Worm (Caenorhabditis elegans) whole organism, L4 larva: ENCODE measurements around the gene spd-3.
A peak's percentile ranks its signal among the peaks of the same experiment; 100 is the strongest.

Source experiments
- Y5F2A.4 ChIP-seq: fragments of 200-800 bp; sonication (Bioruptor generic); optimal IDR thresholded peaks from 2 replicates; lab custom pipeline; 2018; ENCODE audit warnings: mild to moderate bottlenecking, missing genetic modification characterization, missing compliant biosample characterization
- Y75B8A.6 ChIP-seq: fragments of 200-800 bp; sonication (Bioruptor generic); IDR thresholded peaks from 2 replicates; pipeline ENCODE4 v1.3.6; 2022; ENCODE audit warnings: missing genetic modification reagents, missing genetic modification characterization, missing compliant biosample characterization
- ZK337.2 ChIP-seq: fragments of 200-800 bp; sonication (Bioruptor generic); IDR thresholded peaks from 2 replicates; pipeline ENCODE4 v1.3.6; 2022; ENCODE audit warnings: missing genetic modification reagents, missing genetic modification characterization, missing compliant biosample characterization
- aha-1 ChIP-seq: fragments of 150-350 bp; peaks from one replicate; lab custom pipeline; 2014; ENCODE audit warnings: missing biosample characterization, missing genetic modification characterization
- arid-1 ChIP-seq: fragments of 200-800 bp; sonication (Bioruptor generic); conservative IDR thresholded peaks from 2 replicates; pipeline ENCODE4 v1.3.6; 2022; ENCODE audit warnings: missing genetic modification reagents, missing genetic modification characterization, missing compliant biosample characterization
- attf-4 ChIP-seq: sonication (generic microtip); optimal IDR thresholded peaks from 3 replicates; lab custom pipeline; 2017; ENCODE audit warnings: missing biosample characterization, missing genetic modification characterization
- ceh-62 ChIP-seq: sonication (generic microtip); optimal IDR thresholded peaks from 2 replicates; lab custom pipeline; 2017; ENCODE audit warnings: missing biosample characterization, missing genetic modification characterization
- ceh-82 ChIP-seq: sonication (generic microtip); optimal IDR thresholded peaks from 2 replicates; lab custom pipeline; 2017; ENCODE audit warnings: missing biosample characterization, missing genetic modification characterization
- ces-1 ChIP-seq: fragments of 150-350 bp; sonication (generic microtip); optimal IDR thresholded peaks from 4 replicates; lab custom pipeline; 2014; ENCODE audit warnings: missing biosample characterization, missing genetic modification reagents, missing genetic modification characterization
- daf-16 ChIP-seq, 3 experiments: sonication (generic microtip); optimal IDR thresholded peaks; 2 replicates each; lab custom pipeline; 2016 to 2017; ENCODE audit warnings: missing genetic modification characterization in 3 of 3, missing genetic modification reagents in 3 of 3, mild to moderate bottlenecking in 2 of 3, missing compliant biosample characterization in 2 of 3, missing biosample characterization in 1 of 3, moderate library complexity in 1 of 3
- daf-19 ChIP-seq: fragments of 200-800 bp; sonication (Bioruptor generic); conservative IDR thresholded peaks from 2 replicates; pipeline ENCODE4 v1.3.6; 2022; ENCODE audit warnings: missing genetic modification characterization, missing compliant biosample characterization
- dmd-9 ChIP-seq: fragments of 200-800 bp; sonication (Bioruptor generic); IDR thresholded peaks from 2 replicates; pipeline ENCODE4 v1.3.6; 2022; ENCODE audit warnings: missing genetic modification reagents, missing genetic modification characterization, missing compliant biosample characterization
- dpl-1 ChIP-seq: fragments of 150-350 bp; optimal IDR thresholded peaks from 2 replicates; lab custom pipeline; 2014; ENCODE audit warnings: missing biosample characterization, missing genetic modification reagents, missing genetic modification characterization
- dve-1 ChIP-seq: sonication (generic microtip); optimal IDR thresholded peaks from 2 replicates; lab custom pipeline; 2017; ENCODE audit warnings: antibody characterized with exemption, mild to moderate bottlenecking, missing genetic modification characterization, missing compliant biosample characterization; ENCODE audit not compliant: insufficient read depth
- hif-1 ChIP-seq, 2 experiments: sonication (generic microtip); optimal IDR thresholded peaks; 2 replicates each; lab custom pipeline; 2016 to 2017; ENCODE audit warnings: missing compliant biosample characterization in 2 of 2, missing genetic modification characterization in 2 of 2, missing genetic modification reagents in 2 of 2, missing genotype in 2 of 2, mild to moderate bottlenecking in 1 of 2
- hlh-11 ChIP-seq: fragments of 200-800 bp; sonication (Bioruptor generic); optimal IDR thresholded peaks from 2 replicates; lab custom pipeline; 2018; ENCODE audit warnings: mild to moderate bottlenecking, missing genetic modification characterization, missing compliant biosample characterization
- hlh-30 ChIP-seq: sonication (generic microtip); optimal IDR thresholded peaks from 2 replicates; lab custom pipeline; 2017; ENCODE audit warnings: antibody characterized with exemption, mild to moderate bottlenecking, missing genetic modification characterization, missing compliant biosample characterization; ENCODE audit not compliant: insufficient read depth
- lin-1 ChIP-seq: fragments of 200-800 bp; sonication (Bioruptor generic); IDR thresholded peaks from 2 replicates; pipeline ENCODE4 v1.3.6; 2022; ENCODE audit warnings: missing genetic modification reagents, missing genetic modification characterization, missing compliant biosample characterization
- lin-29 ChIP-seq: fragments of 200-800 bp; sonication (Bioruptor generic); IDR thresholded peaks from 2 replicates; pipeline ENCODE4 v1.3.6; 2022; ENCODE audit warnings: missing genetic modification reagents, missing genetic modification characterization, missing compliant biosample characterization
- lin-38 ChIP-seq: fragments of 200-800 bp; sonication (Bioruptor generic); IDR thresholded peaks from 2 replicates; pipeline ENCODE4 v1.3.6; 2022; ENCODE audit warnings: missing genetic modification reagents, missing genetic modification characterization, missing compliant biosample characterization
- lin-39 ChIP-seq: fragments of 150-350 bp; optimal IDR thresholded peaks from 2 replicates; lab custom pipeline; 2014; ENCODE audit warnings: missing biosample characterization, missing genetic modification reagents, missing genetic modification characterization
- lsy-2 ChIP-seq, 2 experiments: fragments of 150-350 bp in 1 of 2; sonication (generic microtip) in 1 of 2; optimal IDR thresholded peaks; 2 replicates each; lab custom pipeline; 2014 to 2017; ENCODE audit warnings: missing biosample characterization in 2 of 2, missing genetic modification characterization in 2 of 2
- mdl-1 ChIP-seq, 2 experiments: fragments of 150-350 bp in 1 of 2; sonication (generic microtip) in 1 of 2; optimal IDR thresholded peaks; 2 replicates each; lab custom pipeline; 2014 to 2017; ENCODE audit warnings: missing biosample characterization in 2 of 2, missing genetic modification characterization in 2 of 2
- mdt-29 ChIP-seq: fragments of 200-800 bp; sonication (Bioruptor generic); IDR thresholded peaks from 2 replicates; pipeline ENCODE4 v1.3.6; 2022; ENCODE audit warnings: missing genetic modification reagents, missing genetic modification characterization, missing compliant biosample characterization
- mes-2 ChIP-seq: sonication (generic microtip); optimal IDR thresholded peaks from 2 replicates; lab custom pipeline; 2016; ENCODE audit warnings: missing genotype, mild to moderate bottlenecking, missing genetic modification characterization, missing compliant biosample characterization; ENCODE audit not compliant: poor library complexity, severe bottlenecking
- mxl-2 ChIP-seq: fragments of 200-800 bp; sonication (Bioruptor generic); conservative IDR thresholded peaks from 2 replicates; pipeline ENCODE4 v1.3.6; 2022; ENCODE audit warnings: missing genetic modification reagents, missing genetic modification characterization, missing compliant biosample characterization
- mxl-3 ChIP-seq: fragments of 200-800 bp; sonication (Bioruptor generic); optimal IDR thresholded peaks from 2 replicates; lab custom pipeline; 2018; ENCODE audit warnings: mild to moderate bottlenecking, missing genetic modification characterization, missing compliant biosample characterization
- nhr-11 ChIP-seq: fragments of 150-350 bp; optimal IDR thresholded peaks from 2 replicates; lab custom pipeline; 2014; ENCODE audit warnings: missing biosample characterization, missing genetic modification characterization
- nhr-25 ChIP-seq: sonication (generic microtip); optimal IDR thresholded peaks from 2 replicates; lab custom pipeline; 2017; ENCODE audit warnings: missing genetic modification characterization, mild to moderate bottlenecking, missing compliant biosample characterization, antibody characterized with exemption, moderate library complexity, borderline replicate concordance; ENCODE audit not compliant: insufficient read depth
- nhr-28 ChIP-seq: fragments of 150-350 bp; optimal IDR thresholded peaks from 2 replicates; lab custom pipeline; 2014; ENCODE audit warnings: missing biosample characterization, missing genetic modification characterization
- nhr-48 ChIP-seq: sonication (generic microtip); optimal IDR thresholded peaks from 2 replicates; lab custom pipeline; 2016; ENCODE audit warnings: mild to moderate bottlenecking, missing genetic modification characterization, missing compliant biosample characterization
- pha-4 ChIP-seq, 2 experiments: fragments of 150-350 bp in 1 of 2; fragments of 200-800 bp in 1 of 2; sonication (Bioruptor generic) in 1 of 2; IDR thresholded peaks in 1 of 2; optimal IDR thresholded peaks in 1 of 2; 2 replicates each; pipeline versions ENCODE4 v1.3.6 to Lab custom; 2014 to 2022; ENCODE audit warnings: missing genetic modification characterization in 2 of 2, missing genetic modification reagents in 2 of 2, missing biosample characterization in 1 of 2, missing compliant biosample characterization in 1 of 2
- sdz-12 ChIP-seq: fragments of 200-800 bp; sonication (Bioruptor generic); optimal IDR thresholded peaks from 2 replicates; lab custom pipeline; 2018; ENCODE audit warnings: mild to moderate bottlenecking, missing genetic modification characterization, missing compliant biosample characterization
- skn-1 ChIP-seq: fragments of 150-350 bp; optimal IDR thresholded peaks from 2 replicates; lab custom pipeline; 2014; ENCODE audit warnings: missing biosample characterization, missing genetic modification characterization
- snpc-1.2 ChIP-seq: fragments of 200-800 bp; sonication (Bioruptor generic); IDR thresholded peaks from 2 replicates; pipeline ENCODE4 v1.3.6; 2022; ENCODE audit warnings: missing genetic modification reagents, missing genetic modification characterization, missing compliant biosample characterization
- snpc-4 ChIP-seq: fragments of 150-350 bp; optimal IDR thresholded peaks from 2 replicates; lab custom pipeline; 2014; ENCODE audit warnings: missing biosample characterization, missing genetic modification characterization
- spr-1 ChIP-seq: sonication (generic microtip); optimal IDR thresholded peaks from 2 replicates; lab custom pipeline; 2016; ENCODE audit warnings: mild to moderate bottlenecking, missing genetic modification characterization, missing compliant biosample characterization
- unc-130 ChIP-seq: sonication (generic microtip); optimal IDR thresholded peaks from 2 replicates; lab custom pipeline; 2016; ENCODE audit warnings: missing genetic modification reagents, missing genetic modification characterization, missing compliant biosample characterization
- unc-62 ChIP-seq, 3 experiments: fragments of 150-350 bp in 1 of 3; sonication (generic microtip); optimal IDR thresholded peaks in 2 of 3; peaks in 1 of 3; 1 replicate in 1 of 3; 2 replicates in 2 of 3; lab custom pipeline; 2014 to 2017; ENCODE audit warnings: missing biosample characterization in 3 of 3, missing genetic modification characterization in 3 of 3, missing genetic modification reagents in 3 of 3, missing genotype in 1 of 3
- zag-1 ChIP-seq: fragments of 150-350 bp; optimal IDR thresholded peaks from 2 replicates; lab custom pipeline; 2014; ENCODE audit warnings: missing biosample characterization, missing genetic modification characterization
- ztf-7 ChIP-seq: fragments of 150-350 bp; optimal IDR thresholded peaks from 2 replicates; lab custom pipeline; 2014; ENCODE audit warnings: missing biosample characterization, missing genetic modification characterization

Gene spd-3

ce11 chrIV:6747652-6748051 is 14.9 kb upstream of the spd-3 start:
- TF ChIP-seq pha-4 (GFP tag; IDR thresholded peaks at IDR 0.05; lab: Robert Waterston, UW) (no peak), pha-4 (tag; optimal IDR thresholded peaks at IDR 0.05; lab: Kevin White, UChicago) (peak; percentile 11), snpc-1.2 (GFP tag; lab: Robert Waterston, UW) (0 out of 2 replicates have a peak, but pooled peaks have one; percentile 56), dve-1 (tag; lab: Kevin White, UChicago) (peak; percentile 32), zag-1 (no peak), nhr-25 (tag; lab: Kevin White, UChicago) (peak; percentile 35), ZK337.2 (GFP tag; lab: Robert Waterston, UW) (0 out of 2 replicates have a peak, but pooled peaks have one; percentile 12), dpl-1 (peak; percentile 26), hlh-30 (tag; lab: Kevin White, UChicago) (peak; percentile 12), mes-2 (tag; lab: Kevin White, UChicago) (peak; percentile 95), dmd-9 (GFP tag; lab: Robert Waterston, UW) (0 out of 2 replicates have a peak, but pooled peaks have one; percentile 8), lin-39 (tag; lab: Kevin White, UChicago) (no peak), unc-130 (GFP tag; lab: Kevin White, UChicago) (peak; percentile 63), hif-1 (tag; optimal IDR thresholded peaks at IDR 0.05; lab: Kevin White, UChicago) (peak in 1 of 2 experiments; percentile 66), aha-1 (tag; lab: Kevin White, UChicago) (peak; percentile 0), lin-38 (GFP tag; lab: Robert Waterston, UW) (0 out of 2 replicates have a peak, but pooled peaks have one; percentile 37), lsy-2 (tag; optimal IDR thresholded peaks at IDR 0.05; lab: Kevin White, UChicago) (peak in 1 of 2 experiments; percentile 52), skn-1 (tag; lab: Kevin White, UChicago) (no peak), Y5F2A.4 (GFP tag; lab: Kevin White, UChicago) (no peak)
- TF ChIP-seq, all 104 proteins: peak for 14

ce11 chrIV:6748491-6748890 is 14.0 kb upstream of the spd-3 start, which contains the start of gene lin-45:
Gene lin-45 (minus strand): TSS chrIV:6748572.
- TF ChIP-seq hif-1 (tag; optimal IDR thresholded peaks at IDR 0.05; lab: Kevin White, UChicago): peak in 1 of 2 experiments; percentile 8
- no peak for TF ChIP-seq nhr-28 (tag; lab: Kevin White, UChicago)
- TF ChIP-seq daf-16 (GFP tag; optimal IDR thresholded peaks at IDR 0.05; lab: Kevin White, UChicago): peak in 1 of 2 experiments; percentile 63
- no peak for TF ChIP-seq daf-16 (tag; optimal IDR thresholded peaks at IDR 0.05; lab: Kevin White, UChicago)
- peak; percentile 26 for TF ChIP-seq hlh-11
- TF ChIP-seq mxl-3 (GFP tag; lab: Kevin White, UChicago): peak; percentile 38
- peak; percentile 24 for TF ChIP-seq hlh-30 (tag; lab: Kevin White, UChicago)
- TF ChIP-seq, all 104 proteins: peak for 5

- peak in 1 of 2 experiments; percentile 43 for TF ChIP-seq unc-62 (GFP tag; optimal IDR thresholded peaks at IDR 0.05 in 1 of 2; lab: Kevin White, UChicago)
- TF ChIP-seq unc-62 (tag; optimal IDR thresholded peaks at IDR 0.05; lab: Kevin White, UChicago): no peak
- no peak for TF ChIP-seq ces-1 (GFP tag; lab: Kevin White, UChicago)
- TF ChIP-seq, all 104 proteins: peak for 1
These were observed 12.4 kb upstream of the spd-3 start for ce11 chrIV:6750117-6750516.

- TF ChIP-seq daf-16 (GFP tag; optimal IDR thresholded peaks at IDR 0.05; lab: Kevin White, UChicago) (peak in 1 of 2 experiments; percentile 98), daf-16 (tag; optimal IDR thresholded peaks at IDR 0.05; lab: Kevin White, UChicago) (no peak), nhr-48 (tag; lab: Kevin White, UChicago) (no peak), mdt-29 (GFP tag; lab: Robert Waterston, UW) (peak; percentile 52), Y75B8A.6 (no peak), arid-1 (no peak), ces-1 (GFP tag; lab: Kevin White, UChicago) (no peak), snpc-4 (tag; lab: Kevin White, UChicago) (no peak), ceh-62 (tag; lab: Kevin White, UChicago) (no peak), hlh-30 (tag; lab: Kevin White, UChicago) (peak; percentile 61), ceh-82 (no peak), daf-19 (no peak), lin-1 (GFP tag; lab: Robert Waterston, UW) (no peak), attf-4 (tag; lab: Kevin White, UChicago) (no peak), spr-1 (tag; lab: Kevin White, UChicago) (no peak), nhr-11 (peak; percentile 69), ztf-7 (tag; lab: Kevin White, UChicago) (no peak), sdz-12 (GFP tag; lab: Kevin White, UChicago) (no peak), mxl-2 (GFP tag; lab: Robert Waterston, UW) (0 out of 2 replicates have a peak, but pooled peaks have one; percentile 18), hlh-11 (peak; percentile 55), mdl-1 (tag; optimal IDR thresholded peaks at IDR 0.05; lab: Kevin White, UChicago) (no peak), lin-29 (GFP tag; lab: Robert Waterston, UW) (no peak)
These were observed 11.3 kb upstream of the spd-3 start for ce11 chrIV:6751213-6751612.
